Fruit fly (Drosophila melanogaster) whole organism, embryonic: ENCODE results near the gene lilli.

Source experiments
- B-H1 ChIP-seq: fragments of 200-800 bp; sonication (Bioruptor generic); IDR thresholded peaks from 3 replicates; pipeline ENCODE4 v1.3.6; 2022; ENCODE audit warnings: missing biosample characterization, missing genetic modification characterization
- Blimp-1 ChIP-seq: fragments of 200-800 bp; sonication (Bioruptor generic); optimal IDR thresholded peaks from 3 replicates; lab custom pipeline; 2018; ENCODE audit warnings: missing biosample characterization, missing genetic modification characterization, mild to moderate bottlenecking, moderate library complexity, missing genetic modification reagents
- CG10274 ChIP-seq: fragments of 200-800 bp; sonication (Bioruptor generic); optimal IDR thresholded peaks from 3 replicates; lab custom pipeline; 2017; ENCODE audit warnings: missing biosample characterization, mild to moderate bottlenecking, missing genetic modification characterization
- CG11695 ChIP-seq: fragments of 200-800 bp; sonication (Bioruptor generic); IDR thresholded peaks from 3 replicates; pipeline ENCODE4 v1.3.6; 2022; ENCODE audit warnings: missing biosample characterization, missing genetic modification characterization
- CG12942 ChIP-seq: fragments of 200-800 bp; sonication (Bioruptor generic); optimal IDR thresholded peaks from 3 replicates; lab custom pipeline; 2016; ENCODE audit warnings: missing biosample characterization, missing genetic modification characterization
- CG13894 ChIP-seq: fragments of 200-800 bp; sonication (Bioruptor generic); optimal IDR thresholded peaks from 3 replicates; lab custom pipeline; 2018; ENCODE audit warnings: missing biosample characterization, mild to moderate bottlenecking, missing genetic modification characterization, moderate library complexity
- CG15073 ChIP-seq: fragments of 200-800 bp; sonication (Bioruptor generic); optimal IDR thresholded peaks from 2 replicates; lab custom pipeline; 2016; ENCODE audit warnings: missing biosample characterization, missing genetic modification characterization
- CG15479 ChIP-seq: fragments of 200-800 bp; sonication (Bioruptor generic); optimal IDR thresholded peaks from 3 replicates; lab custom pipeline; 2019; ENCODE audit warnings: missing biosample characterization, mild to moderate bottlenecking, missing genetic modification characterization, moderate library complexity
- CG15601 ChIP-seq: fragments of 200-800 bp; sonication (Bioruptor generic); optimal IDR thresholded peaks from 3 replicates; lab custom pipeline; 2019; ENCODE audit warnings: missing biosample characterization, mild to moderate bottlenecking, missing genetic modification characterization, moderate library complexity
- CG17359 ChIP-seq: fragments of 200-800 bp; sonication (Bioruptor generic); optimal IDR thresholded peaks from 3 replicates; lab custom pipeline; 2018; ENCODE audit warnings: missing biosample characterization, mild to moderate bottlenecking, missing genetic modification characterization, moderate library complexity
- CG17802 ChIP-seq: fragments of 200-800 bp; sonication (Bioruptor generic); optimal IDR thresholded peaks from 2 replicates; lab custom pipeline; 2018; ENCODE audit warnings: missing biosample characterization, mild to moderate bottlenecking, missing genetic modification characterization, moderate library complexity
- CG1792 ChIP-seq: fragments of 200-800 bp; sonication (Bioruptor generic); optimal IDR thresholded peaks from 2 replicates; lab custom pipeline; 2016; ENCODE audit warnings: missing biosample characterization, missing genetic modification characterization
- CG34376 ChIP-seq: fragments of 200-800 bp; sonication (Bioruptor generic); optimal IDR thresholded peaks from 2 replicates; lab custom pipeline; 2018; ENCODE audit warnings: missing biosample characterization, mild to moderate bottlenecking, missing genetic modification characterization
- CG3726 ChIP-seq: fragments of 200-800 bp; sonication (Bioruptor generic); IDR thresholded peaks from 3 replicates; pipeline ENCODE4, ENCODE4 v1.3.6; 2022; ENCODE audit warnings: missing biosample characterization, missing genetic modification characterization
- CG43689 ChIP-seq: fragments of 200-800 bp; sonication (Bioruptor generic); IDR thresholded peaks from 2 replicates; pipeline ENCODE4 v1.3.6; 2022; ENCODE audit warnings: missing biosample characterization, missing genetic modification characterization
- CG6854 ChIP-seq: fragments of 200-800 bp; sonication (Bioruptor generic); optimal IDR thresholded peaks from 3 replicates; lab custom pipeline; 2017; ENCODE audit warnings: missing biosample characterization, mild to moderate bottlenecking, missing genetic modification characterization
- CG8281 ChIP-seq: fragments of 200-800 bp; sonication (Bioruptor generic); optimal IDR thresholded peaks from 2 replicates; lab custom pipeline; 2018; ENCODE audit warnings: missing biosample characterization, mild to moderate bottlenecking, missing genetic modification characterization, moderate library complexity
- CG8290 ChIP-seq, 3 experiments: fragments of 200-800 bp; sonication (Bioruptor generic); optimal IDR thresholded peaks; 2 replicates each; lab custom pipeline; 2016 to 2019; ENCODE audit warnings: missing biosample characterization in 3 of 3, missing genetic modification characterization in 3 of 3, mild to moderate bottlenecking in 2 of 3, moderate library complexity in 1 of 3
- Chrac-16 ChIP-seq: fragments of 200-800 bp; sonication (Bioruptor generic); optimal IDR thresholded peaks from 3 replicates; lab custom pipeline; 2016; ENCODE audit warnings: missing biosample characterization, missing genetic modification characterization
- CrebB ChIP-seq: fragments of 200-800 bp; sonication (Bioruptor generic); optimal IDR thresholded peaks from 3 replicates; lab custom pipeline; 2018; ENCODE audit warnings: missing biosample characterization, mild to moderate bottlenecking, missing genetic modification characterization
- D19B ChIP-seq: fragments of 200-800 bp; sonication (Bioruptor generic); optimal IDR thresholded peaks from 2 replicates; lab custom pipeline; 2017; ENCODE audit warnings: missing biosample characterization, mild to moderate bottlenecking, missing genetic modification characterization
- Med ChIP-seq: fragments of 200-800 bp; sonication (Bioruptor generic); peaks from one replicate; lab custom pipeline; 2016; ENCODE audit warnings: missing biosample characterization, missing genetic modification characterization, mild to moderate bottlenecking, inconsistent platforms, moderate library complexity
- Mrtf ChIP-seq: fragments of 200-800 bp; sonication (Bioruptor generic); IDR thresholded peaks from 3 replicates; pipeline ENCODE4 v1.3.6; 2022; ENCODE audit warnings: missing biosample characterization, missing genetic modification characterization
- NC2β ChIP-seq: fragments of 200-800 bp; sonication (Bioruptor generic); optimal IDR thresholded peaks from 2 replicates; lab custom pipeline; 2016; ENCODE audit warnings: missing biosample characterization, missing genetic modification characterization
- Sry-β ChIP-seq: fragments of 200-800 bp; sonication (Bioruptor generic); optimal IDR thresholded peaks from 2 replicates; lab custom pipeline; 2018; ENCODE audit warnings: missing biosample characterization, mild to moderate bottlenecking, missing genetic modification characterization, moderate library complexity
- ab ChIP-seq: fragments of 200-800 bp; sonication (Bioruptor generic); optimal IDR thresholded peaks from 2 replicates; lab custom pipeline; 2016; ENCODE audit warnings: missing biosample characterization, missing genetic modification characterization
- amos ChIP-seq: fragments of 200-800 bp; sonication (Bioruptor generic); IDR thresholded peaks from 2 replicates; pipeline ENCODE4 v1.3.6; 2022; ENCODE audit warnings: missing biosample characterization, missing genetic modification characterization; ENCODE audit not compliant: partially characterized antibody
- bcd ChIP-seq: fragments of 200-800 bp; sonication (Bioruptor generic); optimal IDR thresholded peaks from 2 replicates; lab custom pipeline; 2017; ENCODE audit warnings: missing biosample characterization, mild to moderate bottlenecking, missing genetic modification characterization
- bsh ChIP-seq, 2 experiments: fragments of 200-800 bp; sonication (Bioruptor generic); optimal IDR thresholded peaks; 2 replicates each; lab custom pipeline; 2017 to 2018; ENCODE audit warnings: mild to moderate bottlenecking in 2 of 2, missing biosample characterization in 2 of 2, missing genetic modification characterization in 2 of 2, moderate library complexity in 1 of 2
- croc ChIP-seq: fragments of 200-800 bp; sonication (Bioruptor generic); conservative IDR thresholded peaks from 3 replicates; pipeline ENCODE4 v1.3.6; 2022; ENCODE audit warnings: missing biosample characterization, missing genetic modification characterization
- dmrt11E ChIP-seq: fragments of 200-800 bp; sonication (Bioruptor generic); optimal IDR thresholded peaks from 3 replicates; lab custom pipeline; 2018; ENCODE audit warnings: missing biosample characterization, mild to moderate bottlenecking, missing genetic modification characterization, moderate library complexity
- eve ChIP-seq, 2 experiments: fragments of >200 bp; optimal IDR thresholded peaks; 2 replicates each; lab custom pipeline; 2017; ENCODE audit warnings: missing biosample characterization in 2 of 2, missing genetic modification characterization in 2 of 2
- hkb ChIP-seq, 2 experiments: fragments of 200-800 bp in 1 of 2; fragments of >200 bp in 1 of 2; sonication (Bioruptor generic) in 1 of 2; IDR thresholded peaks in 1 of 2; optimal IDR thresholded peaks in 1 of 2; 2 replicates each; pipeline versions ENCODE4 v1.3.6 to Lab custom; 2017 to 2022; ENCODE audit warnings: missing biosample characterization in 1 of 2, missing genetic modification characterization in 1 of 2
- ind ChIP-seq: fragments of 200-800 bp; sonication (Bioruptor generic); optimal IDR thresholded peaks from 3 replicates; lab custom pipeline; 2016; ENCODE audit warnings: missing biosample characterization, missing genetic modification characterization
- jing ChIP-seq: fragments of 200-800 bp; sonication (Bioruptor generic); optimal IDR thresholded peaks from 2 replicates; lab custom pipeline; 2018; ENCODE audit warnings: missing biosample characterization, mild to moderate bottlenecking, missing genetic modification characterization
- jumu ChIP-seq: fragments of 200-800 bp; sonication (Bioruptor generic); optimal IDR thresholded peaks from 3 replicates; lab custom pipeline; 2016; ENCODE audit warnings: missing biosample characterization, missing genetic modification characterization
- lab ChIP-seq: fragments of 200-800 bp; sonication (Bioruptor generic); optimal IDR thresholded peaks from 3 replicates; lab custom pipeline; 2017; ENCODE audit warnings: missing biosample characterization, missing genetic modification characterization, mild to moderate bottlenecking, moderate library complexity, missing genetic modification reagents
- lmd ChIP-seq: fragments of 200-800 bp; sonication (Bioruptor generic); IDR thresholded peaks from 2 replicates; pipeline ENCODE4 v1.3.6; 2022; ENCODE audit warnings: missing biosample characterization, missing genetic modification characterization
- mirr ChIP-seq: fragments of 200-800 bp; sonication (Bioruptor generic); optimal IDR thresholded peaks from 3 replicates; lab custom pipeline; 2018; ENCODE audit warnings: missing biosample characterization, mild to moderate bottlenecking, missing genetic modification characterization
- nerfin-1 ChIP-seq: fragments of 200-800 bp; sonication (Bioruptor generic); optimal IDR thresholded peaks from 3 replicates; lab custom pipeline; 2019; ENCODE audit warnings: missing biosample characterization, mild to moderate bottlenecking, missing genetic modification characterization, moderate library complexity
- peb ChIP-seq: fragments of 200-800 bp; sonication (Bioruptor generic); IDR thresholded peaks from 2 replicates; pipeline ENCODE4 v1.3.6; 2022; ENCODE audit warnings: missing biosample characterization, missing genetic modification characterization
- pfk ChIP-seq: fragments of 200-800 bp; sonication (Bioruptor generic); optimal IDR thresholded peaks from 2 replicates; lab custom pipeline; 2018; ENCODE audit warnings: missing biosample characterization, mild to moderate bottlenecking, missing genetic modification characterization, moderate library complexity
- pita ChIP-seq: fragments of 200-800 bp; sonication (Bioruptor generic); optimal IDR thresholded peaks from 2 replicates; lab custom pipeline; 2017; ENCODE audit warnings: missing biosample characterization, mild to moderate bottlenecking, missing genetic modification characterization
- tio ChIP-seq: fragments of 200-800 bp; sonication (Bioruptor generic); optimal IDR thresholded peaks from 2 replicates; lab custom pipeline; 2017; ENCODE audit warnings: missing biosample characterization, missing genetic modification characterization, inconsistent platforms
- tll ChIP-seq, 2 experiments: fragments of 200-800 bp in 1 of 2; fragments of >200 bp in 1 of 2; sonication (Bioruptor generic) in 1 of 2; optimal IDR thresholded peaks; 2 replicates each; lab custom pipeline; 2017 to 2019; ENCODE audit warnings: missing biosample characterization in 2 of 2, missing genetic modification characterization in 2 of 2, mild to moderate bottlenecking in 1 of 2, moderate library complexity in 1 of 2
- toy ChIP-seq: fragments of 200-800 bp; sonication (Bioruptor generic); IDR thresholded peaks from 2 replicates; pipeline ENCODE4 v1.3.6; 2022; ENCODE audit warnings: missing biosample characterization, missing genetic modification characterization
- unpg ChIP-seq: fragments of 200-800 bp; sonication (Bioruptor generic); optimal IDR thresholded peaks from 3 replicates; lab custom pipeline; 2018; ENCODE audit warnings: missing biosample characterization, mild to moderate bottlenecking, missing genetic modification characterization, moderate library complexity

Gene lilli

dm6 chr2L:2972439-2972936, 86.8 kb downstream of the lilli start, which contains the start of the genes Rrp1 and gammaTub23C (continued):
- TF ChIP-seq peb (GFP tag; lab: Robert Waterston, UW) (peak; percentile 82), CG11695 (peak; percentile 86), NC2β (GFP tag; lab: Kevin White, UChicago) (peak; percentile 55), B-H1 (GFP tag; lab: Robert Waterston, UW) (peak; percentile 82), tll (GFP tag; optimal IDR thresholded peaks at IDR 0.05; lab: Kevin White, UChicago) (peak; percentile 49 to 78), jing (GFP tag; lab: Kevin White, UChicago) (peak; percentile 63), Med (GFP tag; lab: Kevin White, UChicago) (peak; percentile 88), lmd (GFP tag; lab: Robert Waterston, UW) (peak; percentile 90), CG8281 (tag; lab: Kevin White, UChicago) (peak; percentile 73), jumu (GFP tag; lab: Kevin White, UChicago) (peak; percentile 57), CG8290 (GFP tag; optimal IDR thresholded peaks at IDR 0.05; lab: Kevin White, UChicago) (peak; percentile 82), CG8290 (tag; optimal IDR thresholded peaks at IDR 0.05; lab: Kevin White, UChicago) (peak in 1 of 2 experiments; percentile 60), pfk (peak; percentile 16), toy (0 out of 2 replicates have a peak, but pooled peaks have one; percentile 17), CG15601 (tag; lab: Kevin White, UChicago) (peak; percentile 82), CG17802 (tag; lab: Kevin White, UChicago) (peak; percentile 46), CG34376 (GFP tag; lab: Kevin White, UChicago) (peak; percentile 81), lab (GFP tag; lab: Kevin White, UChicago) (peak; percentile 89), CG10274 (GFP tag; lab: Kevin White, UChicago) (peak; percentile 76), Blimp-1 (GFP tag; lab: Kevin White, UChicago) (peak; percentile 80), CG12942 (GFP tag; lab: Kevin White, UChicago) (peak; percentile 88), nerfin-1 (tag; lab: Kevin White, UChicago) (peak; percentile 89), Sry-β (GFP tag; lab: Kevin White, UChicago) (peak; percentile 61), CG1792 (GFP tag; lab: Kevin White, UChicago) (peak; percentile 56), Chrac-16 (GFP tag; lab: Kevin White, UChicago) (peak; percentile 92), pita (GFP tag; lab: Kevin White, UChicago) (no peak), unpg (peak; percentile 82), croc (peak; percentile 85), bcd (peak; percentile 93), dmrt11E (tag; lab: Kevin White, UChicago) (peak; percentile 90), CG15073 (GFP tag; lab: Kevin White, UChicago) (peak; percentile 67), CG17359 (peak; percentile 84), tio (GFP tag; lab: Kevin White, UChicago) (peak; percentile 98), CG43689 (GFP tag; lab: Robert Waterston, UW) (0 out of 2 replicates have a peak, but pooled peaks have one; percentile 21), Mrtf (GFP tag; lab: Robert Waterston, UW) (peak; percentile 70; the same call in 2 of the 3 replicates), mirr (peak; percentile 51), ind (GFP tag; lab: Kevin White, UChicago) (peak; percentile 93), amos (GFP tag; lab: Robert Waterston, UW) (peak; percentile 15; the same call in 1 of the 2 replicates), CG6854 (GFP tag; lab: Kevin White, UChicago) (peak; percentile 74), CrebB (peak; percentile 38), D19B (GFP tag; lab: Kevin White, UChicago) (peak; percentile 82), hkb (optimal IDR thresholded peaks at IDR 0.05; lab: Kevin White, UChicago) (no peak), hkb (GFP tag; IDR thresholded peaks at IDR 0.05; lab: Robert Waterston, UW) (peak; percentile 78), CG3726 (peak; percentile 74; the same call in 2 of the 3 replicates), CG15479 (GFP tag; lab: Kevin White, UChicago) (peak; percentile 62), ab (GFP tag; lab: Kevin White, UChicago) (peak; percentile 48), bsh (GFP tag; optimal IDR thresholded peaks at IDR 0.05; lab: Kevin White, UChicago) (peak; percentile 71 to 83), CG13894 (tag; lab: Kevin White, UChicago) (peak; percentile 53), eve (GFP tag; optimal IDR thresholded peaks at IDR 0.05; lab: Kevin White, UChicago) (no peak)
